Worm (Caenorhabditis elegans): Measurements from ENCODE around the gene col-160.

DNA sequence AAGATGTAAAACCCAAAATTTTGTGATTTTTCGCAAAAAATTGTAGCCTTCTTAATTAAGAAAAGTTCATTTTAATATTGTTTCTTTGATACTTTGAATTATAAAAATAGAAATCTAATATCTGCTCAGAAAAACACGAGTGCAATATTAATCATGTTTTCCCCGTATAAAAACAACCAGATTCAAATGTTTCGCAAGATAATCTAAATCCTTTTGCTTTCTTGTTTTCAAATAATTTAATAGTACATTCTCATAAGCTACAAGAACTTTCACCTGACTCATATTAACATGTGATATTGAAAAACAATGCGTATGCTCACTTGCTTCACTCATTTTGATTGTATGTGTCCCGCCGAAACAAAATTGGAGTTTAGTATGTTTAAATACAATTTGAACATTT is 33.3 kb upstream of the col-160 start:
- no peak for TF ChIP-seq unc-62 (GFP tag; optimal IDR thresholded peaks at IDR 0.05)
- no peak for TF ChIP-seq nhr-76 (tag; optimal IDR thresholded peaks at IDR 0.05)
- TF ChIP-seq lin-13 (tag; optimal IDR thresholded peaks at IDR 0.05), result no peak
- no peak for TF ChIP-seq nhr-237 (tag; optimal IDR thresholded peaks at IDR 0.05)
